Worm (Caenorhabditis elegans) whole organism, late embryonic: ENCODE data around the gene F37A4.1.
A peak's percentile ranks its signal among the peaks of the same experiment; 100 is the strongest.

Experiments used
- C08G9.2 ChIP-seq: sonication (generic microtip); optimal IDR thresholded peaks from 2 replicates; lab custom pipeline; 2016; ENCODE audit warnings: mild to moderate bottlenecking, missing genetic modification characterization, moderate library complexity, missing compliant biosample characterization
- F13H6.1 ChIP-seq: sonication (generic microtip); optimal IDR thresholded peaks from 2 replicates; lab custom pipeline; 2016; ENCODE audit warnings: missing genetic modification characterization, missing compliant biosample characterization
- K02D7.2 ChIP-seq: sonication (generic microtip); optimal IDR thresholded peaks from 2 replicates; lab custom pipeline; 2017; ENCODE audit warnings: mild to moderate bottlenecking, missing genetic modification characterization, missing compliant biosample characterization
- K09A11.1 ChIP-seq: sonication (generic microtip); optimal IDR thresholded peaks from 2 replicates; lab custom pipeline; 2017; ENCODE audit warnings: antibody characterized with exemption, mild to moderate bottlenecking, missing genetic modification characterization, missing compliant biosample characterization; ENCODE audit not compliant: insufficient read depth
- Y22D7AL.16 ChIP-seq: sonication (generic microtip); optimal IDR thresholded peaks from 2 replicates; lab custom pipeline; 2016; ENCODE audit warnings: missing genetic modification characterization, missing compliant biosample characterization
- ahr-1 ChIP-seq: sonication (generic microtip); optimal IDR thresholded peaks from 2 replicates; lab custom pipeline; 2016; ENCODE audit warnings: missing genetic modification characterization, missing compliant biosample characterization
- ceh-19 ChIP-seq: fragments of 200-800 bp; sonication (Bioruptor generic); optimal IDR thresholded peaks from 2 replicates; lab custom pipeline; 2018; ENCODE audit warnings: mild to moderate bottlenecking, missing genetic modification characterization, missing compliant biosample characterization
- ceh-2 ChIP-seq: sonication (generic microtip); optimal IDR thresholded peaks from 2 replicates; lab custom pipeline; 2016; ENCODE audit warnings: missing genotype, missing genetic modification characterization, missing compliant biosample characterization
- ceh-22 ChIP-seq: sonication (generic microtip); optimal IDR thresholded peaks from 2 replicates; lab custom pipeline; 2017; ENCODE audit warnings: missing biosample characterization, missing genetic modification characterization
- ceh-30 ChIP-seq: fragments of 150-350 bp; optimal IDR thresholded peaks from 2 replicates; lab custom pipeline; 2014; ENCODE audit warnings: missing biosample characterization, missing genetic modification characterization
- ceh-31 ChIP-seq: sonication (generic microtip); optimal IDR thresholded peaks from 2 replicates; lab custom pipeline; 2016; ENCODE audit warnings: missing genetic modification characterization, missing compliant biosample characterization
- ceh-48 ChIP-seq: sonication (generic microtip); optimal IDR thresholded peaks from 2 replicates; lab custom pipeline; 2016; ENCODE audit warnings: missing genetic modification characterization, inconsistent platforms, missing compliant biosample characterization
- ceh-9 ChIP-seq: sonication (generic microtip); optimal IDR thresholded peaks from 2 replicates; lab custom pipeline; 2016; ENCODE audit warnings: mild to moderate bottlenecking, missing genetic modification characterization, inconsistent platforms, missing compliant biosample characterization
- che-1 ChIP-seq: sonication (generic microtip); optimal IDR thresholded peaks from 2 replicates; lab custom pipeline; 2016; ENCODE audit warnings: mild to moderate bottlenecking, missing genetic modification characterization, missing compliant biosample characterization
- dve-1 ChIP-seq: sonication (generic microtip); optimal IDR thresholded peaks from 2 replicates; lab custom pipeline; 2017; ENCODE audit warnings: antibody characterized with exemption, mild to moderate bottlenecking, missing genetic modification characterization, missing compliant biosample characterization
- elt-2 ChIP-seq: sonication (generic microtip); optimal IDR thresholded peaks from 2 replicates; lab custom pipeline; 2016; ENCODE audit warnings: missing genetic modification reagents, missing genetic modification characterization, missing compliant biosample characterization
- elt-4 ChIP-seq: sonication (generic microtip); optimal IDR thresholded peaks from 2 replicates; lab custom pipeline; 2016; ENCODE audit warnings: missing genetic modification characterization, missing compliant biosample characterization
- eyg-1 ChIP-seq: sonication (generic microtip); optimal IDR thresholded peaks from 2 replicates; lab custom pipeline; 2016; ENCODE audit warnings: missing genotype, missing genetic modification characterization, missing compliant biosample characterization
- fax-1 ChIP-seq: sonication (generic microtip); optimal IDR thresholded peaks from 2 replicates; lab custom pipeline; 2016; ENCODE audit warnings: missing genotype, missing genetic modification characterization, missing compliant biosample characterization
- gmeb-2 ChIP-seq: sonication (generic microtip); optimal IDR thresholded peaks from 2 replicates; lab custom pipeline; 2016; ENCODE audit warnings: missing genetic modification characterization, inconsistent platforms, missing compliant biosample characterization
- hlh-13 ChIP-seq: fragments of 200-800 bp; sonication (Bioruptor generic); optimal IDR thresholded peaks from 2 replicates; lab custom pipeline; 2018; ENCODE audit warnings: mild to moderate bottlenecking, missing genetic modification characterization, missing compliant biosample characterization
- hlh-6 ChIP-seq: sonication (generic microtip); optimal IDR thresholded peaks from 2 replicates; lab custom pipeline; 2016; ENCODE audit warnings: missing genotype, missing genetic modification characterization, missing compliant biosample characterization
- hlh-8 ChIP-seq: sonication (generic microtip); optimal IDR thresholded peaks from 2 replicates; lab custom pipeline; 2016; ENCODE audit warnings: missing genotype, missing genetic modification characterization, missing compliant biosample characterization
- lim-6 ChIP-seq: sonication (generic microtip); optimal IDR thresholded peaks from 2 replicates; lab custom pipeline; 2016; ENCODE audit warnings: missing genetic modification characterization, missing compliant biosample characterization
- madf-2 ChIP-seq: sonication (generic microtip); optimal IDR thresholded peaks from 2 replicates; lab custom pipeline; 2017; ENCODE audit warnings: missing genetic modification characterization, missing compliant biosample characterization
- nfya-1 ChIP-seq: sonication (generic microtip); optimal IDR thresholded peaks from 2 replicates; lab custom pipeline; 2017; ENCODE audit warnings: missing genetic modification characterization, mild to moderate bottlenecking, missing compliant biosample characterization, antibody characterized with exemption, moderate library complexity
- nhr-11 ChIP-seq: fragments of 150-350 bp; optimal IDR thresholded peaks from 2 replicates; lab custom pipeline; 2014; ENCODE audit warnings: missing biosample characterization, missing genetic modification characterization
- nhr-232 ChIP-seq: sonication (generic microtip); optimal IDR thresholded peaks from 2 replicates; lab custom pipeline; 2016; ENCODE audit warnings: missing genetic modification characterization, missing compliant biosample characterization
- npax-4 ChIP-seq: sonication (generic microtip); optimal IDR thresholded peaks from 2 replicates; lab custom pipeline; 2016; ENCODE audit warnings: missing genetic modification characterization, missing compliant biosample characterization
- odd-2 ChIP-seq: sonication (generic microtip); optimal IDR thresholded peaks from 2 replicates; lab custom pipeline; 2017; ENCODE audit warnings: antibody characterized with exemption, mild to moderate bottlenecking, missing genetic modification characterization, missing compliant biosample characterization
- pag-3 ChIP-seq: sonication (generic microtip); optimal IDR thresholded peaks from 2 replicates; lab custom pipeline; 2016; ENCODE audit warnings: missing compliant biosample characterization, missing genetic modification characterization, borderline replicate concordance
- pha-2 ChIP-seq: sonication (generic microtip); optimal IDR thresholded peaks from 2 replicates; lab custom pipeline; 2017; ENCODE audit warnings: mild to moderate bottlenecking, missing genetic modification characterization, missing compliant biosample characterization
- pha-4 ChIP-seq: fragments of 150-350 bp; optimal IDR thresholded peaks from 2 replicates; lab custom pipeline; 2018; ENCODE audit warnings: missing biosample characterization, missing genetic modification reagents, missing genetic modification characterization
- pros-1 ChIP-seq: fragments of 150-350 bp; optimal IDR thresholded peaks from 2 replicates; lab custom pipeline; 2014; ENCODE audit warnings: missing biosample characterization, missing genetic modification reagents, missing genetic modification characterization
- ref-2 ChIP-seq: sonication (generic microtip); optimal IDR thresholded peaks from 2 replicates; lab custom pipeline; 2016; ENCODE audit warnings: missing genetic modification characterization, missing compliant biosample characterization
- sox-4 ChIP-seq: sonication (generic microtip); optimal IDR thresholded peaks from 2 replicates; lab custom pipeline; 2017; ENCODE audit warnings: mild to moderate bottlenecking, missing genetic modification characterization, inconsistent platforms, missing compliant biosample characterization
- tbx-2 ChIP-seq: sonication (generic microtip); optimal IDR thresholded peaks from 2 replicates; lab custom pipeline; 2016; ENCODE audit warnings: missing genetic modification characterization, missing compliant biosample characterization
- tbx-7 ChIP-seq: sonication (generic microtip); optimal IDR thresholded peaks from 2 replicates; lab custom pipeline; 2016; ENCODE audit warnings: missing genotype, missing genetic modification characterization, missing compliant biosample characterization
- unc-3 ChIP-seq, 2 experiments: fragments of 200-800 bp in 1 of 2; sonication (Bioruptor generic) in 1 of 2; sonication (generic microtip) in 1 of 2; conservative IDR thresholded peaks in 1 of 2; optimal IDR thresholded peaks in 1 of 2; 2 replicates each; pipeline versions ENCODE4 v1.3.6 to Lab custom; 2016 to 2022; ENCODE audit warnings: missing compliant biosample characterization in 2 of 2, missing genetic modification characterization in 2 of 2, missing genetic modification reagents in 1 of 2
- unc-42 ChIP-seq: sonication (generic microtip); optimal IDR thresholded peaks from 2 replicates; lab custom pipeline; 2016; ENCODE audit warnings: missing genotype, missing genetic modification characterization, missing compliant biosample characterization
- unc-55 ChIP-seq: sonication (generic microtip); optimal IDR thresholded peaks from 2 replicates; lab custom pipeline; 2017; ENCODE audit warnings: missing biosample characterization, missing genetic modification reagents, missing genetic modification characterization
- zip-5 ChIP-seq: sonication (generic microtip); optimal IDR thresholded peaks from 2 replicates; lab custom pipeline; 2016; ENCODE audit warnings: missing genetic modification characterization, missing compliant biosample characterization

The F37A4.1 gene

ce11 chrIII:6693285-6693684, 29.9 kb upstream of the F37A4.1 start (continued):
- no peak for TF ChIP-seq K09A11.1 (tag; lab: Kevin White, UChicago)
- TF ChIP-seq hlh-13 = no peak
- TF ChIP-seq hlh-6 (tag; lab: Kevin White, UChicago) = no peak

DNA sequence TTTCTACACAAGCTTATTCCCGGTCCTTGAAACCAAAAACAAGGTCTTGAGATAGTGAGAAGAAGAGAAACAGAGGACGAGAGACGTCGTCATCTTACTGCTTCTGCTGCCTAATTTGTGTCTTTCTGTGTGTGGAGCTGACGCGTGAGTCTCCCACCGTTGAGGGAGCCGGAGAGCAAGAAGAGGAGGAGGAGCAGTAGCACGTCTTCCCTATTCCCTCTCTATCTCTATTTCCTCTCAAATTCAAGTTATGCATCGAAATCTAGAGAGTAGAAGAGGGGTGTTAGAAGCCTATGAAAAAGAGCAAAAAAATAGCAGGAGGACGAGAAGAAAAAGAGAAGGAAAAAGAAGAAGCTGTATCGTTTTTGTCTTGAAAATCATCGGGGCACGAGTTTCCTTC, 28.0 kb upstream of the F37A4.1 start:
- TF ChIP-seq odd-2 (tag; lab: Kevin White, UChicago) (no peak), nfya-1 (tag; lab: Kevin White, UChicago) (peak; percentile 12), eyg-1 (tag; lab: Kevin White, UChicago) (no peak), hlh-13 (no peak), unc-55 (no peak), pag-3 (tag; lab: Kevin White, UChicago) (no peak), sox-4 (no peak), zip-5 (tag; lab: Kevin White, UChicago) (no peak), ceh-31 (tag; lab: Kevin White, UChicago) (peak; percentile 54), dve-1 (tag; lab: Kevin White, UChicago) (no peak), fax-1 (no peak), ceh-30 (tag; lab: Kevin White, UChicago) (no peak), Y22D7AL.16 (tag; lab: Kevin White, UChicago) (no peak), madf-2 (tag; lab: Kevin White, UChicago) (no peak), hlh-6 (tag; lab: Kevin White, UChicago) (no peak), unc-3 (GFP tag; conservative IDR thresholded peaks at IDR 0.05; lab: Robert Waterston, UW) (no peak), unc-3 (tag; optimal IDR thresholded peaks at IDR 0.05; lab: Kevin White, UChicago) (no peak), nhr-232 (tag; lab: Kevin White, UChicago) (no peak), ceh-9 (tag; lab: Kevin White, UChicago) (no peak), C08G9.2 (tag; lab: Kevin White, UChicago) (peak; percentile 4), nhr-11 (tag; lab: Kevin White, UChicago) (no peak), lim-6 (no peak)

DNA sequence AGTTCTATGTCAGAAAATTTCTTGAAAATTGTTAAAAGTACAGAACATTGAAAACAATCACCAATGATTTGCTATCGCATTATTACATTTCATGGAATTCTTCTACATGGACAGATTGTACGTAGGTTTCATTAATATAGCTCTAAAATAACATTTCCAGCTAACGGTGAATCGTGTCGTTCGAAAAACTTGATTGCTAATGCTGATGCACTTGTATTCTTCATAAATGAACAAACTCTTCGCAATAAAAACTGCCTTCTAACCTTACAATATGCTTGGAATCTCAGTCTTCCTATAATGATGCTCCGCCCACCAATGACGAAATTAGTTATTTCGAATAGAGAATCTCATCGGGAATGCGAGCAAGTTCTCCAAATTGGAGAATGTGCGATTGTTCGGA, 17.7 kb upstream of the F37A4.1 start, which contains the start of gene F37A4.6:
Gene F37A4.6 (plus strand): TSS at position 301 of the 400 bp plus-strand sequence.
- TF ChIP-seq ceh-31 (tag; lab: Kevin White, UChicago) = no peak
- no peak for TF ChIP-seq ceh-48 (tag; lab: Kevin White, UChicago)
- TF ChIP-seq hlh-8 = no peak
- no peak for TF ChIP-seq che-1 (tag; lab: Kevin White, UChicago)
- no peak for TF ChIP-seq elt-2 (tag; lab: Kevin White, UChicago)
- no peak for TF ChIP-seq K02D7.2 (tag; lab: Kevin White, UChicago)
- no peak for TF ChIP-seq ceh-22 (tag; lab: Kevin White, UChicago)
- no peak for TF ChIP-seq pros-1 (tag; lab: Kevin White, UChicago)

ce11 chrIII:6709983-6710382, 13.2 kb upstream of the F37A4.1 start, which contains the start of gene isw-1:
TSS of gene isw-1 (minus strand) at chrIII:6710100.
- no peak for TF ChIP-seq unc-55
- no peak for TF ChIP-seq nhr-11 (tag; lab: Kevin White, UChicago)
- TF ChIP-seq K02D7.2 (tag; lab: Kevin White, UChicago) = no peak
- TF ChIP-seq nhr-232 (tag; lab: Kevin White, UChicago) = no peak
- TF ChIP-seq pha-4 (tag; lab: Kevin White, UChicago) = no peak
- no peak for TF ChIP-seq ceh-19 (GFP tag; lab: Kevin White, UChicago)
- peak; percentile 8 for TF ChIP-seq tbx-2 (tag; lab: Kevin White, UChicago)
- TF ChIP-seq pha-2 (tag; lab: Kevin White, UChicago) = no peak
- TF ChIP-seq ceh-2 (tag; lab: Kevin White, UChicago) = no peak
- TF ChIP-seq ahr-1 (tag; lab: Kevin White, UChicago) = no peak
- no peak for TF ChIP-seq tbx-7 (tag; lab: Kevin White, UChicago)
- no peak for TF ChIP-seq npax-4 (tag; lab: Kevin White, UChicago)
- TF ChIP-seq gmeb-2 = no peak
- TF ChIP-seq elt-4 (tag; lab: Kevin White, UChicago) = no peak
- TF ChIP-seq F13H6.1 (tag; lab: Kevin White, UChicago) = no peak
- TF ChIP-seq ceh-31 (tag; lab: Kevin White, UChicago) = peak; percentile 29
- peak; percentile 10 for TF ChIP-seq nfya-1 (tag; lab: Kevin White, UChicago)
- no peak for TF ChIP-seq odd-2 (tag; lab: Kevin White, UChicago)
- TF ChIP-seq unc-42 (tag; lab: Kevin White, UChicago) = no peak
- TF ChIP-seq ref-2 = peak; percentile 55
- TF ChIP-seq ceh-9 (tag; lab: Kevin White, UChicago) = no peak
